Fruit fly (Drosophila melanogaster) Kc167 (cell line): ENCODE results near the gene Grip84.

Source experiments
- Myc ChIP-seq: fragments of >200 bp; optimal IDR thresholded peaks from 2 replicates; lab custom pipeline; 2017; ENCODE audit warnings: missing external identifiers
- Sin3A ChIP-seq: fragments of >200 bp; optimal IDR thresholded peaks from 2 replicates; lab custom pipeline; 2018; ENCODE audit warnings: missing external identifiers
- h ChIP-seq: fragments of >200 bp; optimal IDR thresholded peaks from 3 replicates; lab custom pipeline; 2018; ENCODE audit warnings: missing external identifiers
- insv ChIP-seq: fragments of >200 bp; optimal IDR thresholded peaks from 3 replicates; lab custom pipeline; 2018; ENCODE audit warnings: missing external identifiers
- psq ChIP-seq: fragments of >200 bp; optimal IDR thresholded peaks from 2 replicates; lab custom pipeline; 2017; ENCODE audit warnings: missing external identifiers
- ttk ChIP-seq: sonication (Bioruptor generic); optimal IDR thresholded peaks from 2 replicates; lab custom pipeline; 2017; ENCODE audit warnings: missing external identifiers

dm6 chrX:19582732-19583131, 17.2 kb upstream of the Grip84 start:
- TF ChIP-seq psq (lab: Kevin White, UChicago): no peak
- TF ChIP-seq ttk (lab: Kevin White, UChicago): no peak
- TF ChIP-seq insv (lab: Kevin White, UChicago): no peak
- TF ChIP-seq Myc (lab: Kevin White, UChicago): no peak
- TF ChIP-seq h (lab: Kevin White, UChicago): no peak
- no peak for TF ChIP-seq Sin3A (lab: Kevin White, UChicago)
